Worm (Caenorhabditis elegans) whole organism, young adult: ENCODE measurements around the gene B0228.8.

Source experiments
- B0019.2 ChIP-seq: fragments of 200-800 bp; sonication (Bioruptor generic); conservative IDR thresholded peaks from 2 replicates; pipeline ENCODE4 v1.3.6; 2022; ENCODE audit warnings: missing genetic modification reagents, missing genetic modification characterization, missing compliant biosample characterization
- B0035.1 ChIP-seq: sonication (generic microtip); optimal IDR thresholded peaks from 2 replicates; lab custom pipeline; 2016; ENCODE audit warnings: missing genetic modification characterization, mild to moderate bottlenecking, missing compliant biosample characterization, missing genotype, missing genetic modification reagents
- F10E7.11 ChIP-seq: sonication (generic microtip); optimal IDR thresholded peaks from 2 replicates; lab custom pipeline; 2017; ENCODE audit warnings: mild to moderate bottlenecking, missing genetic modification characterization, moderate library complexity, missing compliant biosample characterization
- F39B2.1 ChIP-seq: fragments of 200-800 bp; sonication (Bioruptor generic); IDR thresholded peaks from 2 replicates; pipeline ENCODE4 v1.3.6; 2022; ENCODE audit warnings: missing genetic modification reagents, missing genetic modification characterization, missing compliant biosample characterization
- F52B5.7 ChIP-seq: sonication (generic microtip); optimal IDR thresholded peaks from 2 replicates; lab custom pipeline; 2016; ENCODE audit warnings: mild to moderate bottlenecking, missing genetic modification characterization, missing compliant biosample characterization
- F57A8.1 ChIP-seq: fragments of 200-800 bp; sonication (Bioruptor generic); optimal IDR thresholded peaks from 2 replicates; lab custom pipeline; 2018; ENCODE audit warnings: mild to moderate bottlenecking, missing genetic modification characterization, moderate library complexity, missing compliant biosample characterization
- K12H6.12 ChIP-seq: fragments of 200-800 bp; sonication (Bioruptor generic); optimal IDR thresholded peaks from 2 replicates; lab custom pipeline; 2018; ENCODE audit warnings: mild to moderate bottlenecking, missing genetic modification characterization, missing compliant biosample characterization
- T07F8.4 ChIP-seq: sonication (generic microtip); optimal IDR thresholded peaks from 2 replicates; lab custom pipeline; 2016; ENCODE audit warnings: mild to moderate bottlenecking, missing genetic modification characterization, moderate library complexity, missing compliant biosample characterization
- T26A5.8 ChIP-seq: sonication (generic microtip); optimal IDR thresholded peaks from 2 replicates; lab custom pipeline; 2016; ENCODE audit warnings: missing genetic modification characterization, missing compliant biosample characterization
- Y53G8AR.9 ChIP-seq: fragments of 200-800 bp; sonication (Bioruptor generic); conservative IDR thresholded peaks from 2 replicates; pipeline ENCODE4 v1.3.6; 2022; ENCODE audit warnings: missing genetic modification reagents, missing genetic modification characterization, missing compliant biosample characterization
- Y67H2A.10 ChIP-seq: fragments of 200-800 bp; sonication (Bioruptor generic); conservative IDR thresholded peaks from 2 replicates; pipeline ENCODE4 v1.3.6; 2022; ENCODE audit warnings: missing genetic modification reagents, missing genetic modification characterization, missing compliant biosample characterization
- Y79H2A.3 ChIP-seq: fragments of 200-800 bp; sonication (Bioruptor generic); conservative IDR thresholded peaks from 2 replicates; pipeline ENCODE4 v1.3.6; 2022; ENCODE audit warnings: missing genetic modification reagents, missing genetic modification characterization, missing compliant biosample characterization
- ZK185.1 ChIP-seq: sonication (generic microtip); optimal IDR thresholded peaks from 2 replicates; lab custom pipeline; 2016; ENCODE audit warnings: mild to moderate bottlenecking, missing genetic modification characterization, missing compliant biosample characterization; ENCODE audit not compliant: poor library complexity, severe bottlenecking
- aptf-3 ChIP-seq: fragments of 200-800 bp; sonication (Bioruptor generic); IDR thresholded peaks from 2 replicates; pipeline ENCODE4 v1.3.6; 2022; ENCODE audit warnings: missing genetic modification characterization, missing compliant biosample characterization
- atf-7 ChIP-seq: sonication (generic microtip); optimal IDR thresholded peaks from 2 replicates; lab custom pipeline; 2017; ENCODE audit warnings: mild to moderate bottlenecking, missing genetic modification characterization, missing compliant biosample characterization
- attf-6 ChIP-seq: fragments of 200-800 bp; sonication (Bioruptor generic); IDR thresholded peaks from 2 replicates; pipeline ENCODE4 v1.3.6; 2022; ENCODE audit warnings: missing genetic modification reagents, missing genetic modification characterization, missing compliant biosample characterization
- ceh-40 ChIP-seq: fragments of 200-800 bp; sonication (Bioruptor generic); IDR thresholded peaks from 2 replicates; pipeline ENCODE4 v1.3.6; 2022; ENCODE audit warnings: missing genetic modification characterization, missing compliant biosample characterization
- ceh-79 ChIP-seq: sonication (generic microtip); optimal IDR thresholded peaks from 2 replicates; lab custom pipeline; 2017; ENCODE audit warnings: mild to moderate bottlenecking, missing genetic modification characterization, missing compliant biosample characterization
- ceh-91 ChIP-seq: fragments of 200-800 bp; sonication (Bioruptor generic); IDR thresholded peaks from 2 replicates; pipeline ENCODE4 v1.3.6; 2022; ENCODE audit warnings: missing genetic modification reagents, missing genetic modification characterization, missing compliant biosample characterization
- dpff-1 ChIP-seq: sonication (generic microtip); optimal IDR thresholded peaks from 2 replicates; lab custom pipeline; 2017; ENCODE audit warnings: mild to moderate bottlenecking, missing genetic modification characterization, missing compliant biosample characterization
- egl-18 ChIP-seq: fragments of 200-800 bp; sonication (Bioruptor generic); IDR thresholded peaks from 2 replicates; pipeline ENCODE4 v1.3.6; 2022; ENCODE audit warnings: missing genetic modification reagents, missing genetic modification characterization, missing compliant biosample characterization
- him-1 ChIP-seq: sonication (generic microtip); optimal IDR thresholded peaks from 2 replicates; lab custom pipeline; 2016; ENCODE audit warnings: missing genotype, missing genetic modification reagents, missing genetic modification characterization, missing compliant biosample characterization
- hmg-20 ChIP-seq: fragments of 200-800 bp; sonication (Bioruptor generic); IDR thresholded peaks from 2 replicates; pipeline ENCODE4 v1.3.6; 2022; ENCODE audit warnings: missing genetic modification reagents, missing genetic modification characterization, missing compliant biosample characterization
- lsl-1 ChIP-seq: fragments of 200-800 bp; sonication (Bioruptor generic); optimal IDR thresholded peaks from 2 replicates; lab custom pipeline; 2018; ENCODE audit warnings: mild to moderate bottlenecking, missing genetic modification characterization, moderate library complexity, missing compliant biosample characterization
- mcd-1 ChIP-seq: fragments of 200-800 bp; sonication (Bioruptor generic); IDR thresholded peaks from 2 replicates; pipeline ENCODE4 v1.3.6; 2022; ENCODE audit warnings: missing genetic modification reagents, missing genetic modification characterization, missing compliant biosample characterization
- mxl-1 ChIP-seq: sonication (generic microtip); optimal IDR thresholded peaks from 2 replicates; lab custom pipeline; 2016; ENCODE audit warnings: missing genetic modification characterization, missing compliant biosample characterization
- nhr-179 ChIP-seq: sonication (generic microtip); optimal IDR thresholded peaks from 2 replicates; lab custom pipeline; 2016; ENCODE audit warnings: mild to moderate bottlenecking, missing genetic modification characterization, missing compliant biosample characterization
- nhr-80 ChIP-seq: sonication (generic microtip); optimal IDR thresholded peaks from 2 replicates; lab custom pipeline; 2016; ENCODE audit warnings: missing genetic modification characterization, missing compliant biosample characterization
- repo-1 ChIP-seq: sonication (generic microtip); optimal IDR thresholded peaks from 2 replicates; lab custom pipeline; 2017; ENCODE audit warnings: mild to moderate bottlenecking, missing genetic modification characterization, missing compliant biosample characterization
- snpc-1.1 ChIP-seq: sonication (generic microtip); optimal IDR thresholded peaks from 2 replicates; lab custom pipeline; 2017; ENCODE audit warnings: missing genetic modification characterization, mild to moderate bottlenecking, missing compliant biosample characterization, antibody characterized with exemption, moderate library complexity, missing genotype, missing genetic modification reagents; ENCODE audit not compliant: insufficient read depth
- snpc-3.4 ChIP-seq: sonication (generic microtip); optimal IDR thresholded peaks from 2 replicates; lab custom pipeline; 2017; ENCODE audit warnings: missing genetic modification characterization, mild to moderate bottlenecking, missing compliant biosample characterization, antibody characterized with exemption, moderate library complexity, missing genotype, missing genetic modification reagents
- sptf-2 ChIP-seq: fragments of 200-800 bp; sonication (Bioruptor generic); optimal IDR thresholded peaks from 2 replicates; lab custom pipeline; 2018; ENCODE audit warnings: mild to moderate bottlenecking, missing genetic modification characterization, missing compliant biosample characterization
- unc-62 ChIP-seq: fragments of 150-350 bp; optimal IDR thresholded peaks from 2 replicates; lab custom pipeline; 2014; ENCODE audit warnings: missing biosample characterization, missing genetic modification reagents, missing genetic modification characterization
- xnd-1 ChIP-seq: sonication (generic microtip); optimal IDR thresholded peaks from 2 replicates; lab custom pipeline; 2016; ENCODE audit warnings: missing genotype, missing genetic modification reagents, missing genetic modification characterization, missing compliant biosample characterization
- ztf-18 ChIP-seq: sonication (generic microtip); optimal IDR thresholded peaks from 2 replicates; lab custom pipeline; 2016; ENCODE audit warnings: missing genotype, mild to moderate bottlenecking, missing genetic modification characterization, missing compliant biosample characterization

B0228.8 gene

ce11 chrII:7803174-7803573 lies 41.8 kb upstream of the B0228.8 start:
- TF ChIP-seq Y79H2A.3 (GFP tag; lab: Robert Waterston, UW): no peak
- no peak for TF ChIP-seq xnd-1 (tag; lab: Kevin White, UChicago)
- no peak for TF ChIP-seq Y53G8AR.9 (GFP tag; lab: Robert Waterston, UW)
- no peak for TF ChIP-seq T07F8.4
- no peak for TF ChIP-seq ZK185.1 (tag; lab: Kevin White, UChicago)
- TF ChIP-seq ceh-91 (GFP tag; lab: Robert Waterston, UW): no peak
- TF ChIP-seq F10E7.11 (tag; lab: Kevin White, UChicago): no peak
- no peak for TF ChIP-seq unc-62
- TF ChIP-seq lsl-1 (GFP tag; lab: Kevin White, UChicago): no peak
- TF ChIP-seq hmg-20 (GFP tag; lab: Robert Waterston, UW): no peak
- no peak for TF ChIP-seq snpc-3.4 (tag; lab: Kevin White, UChicago)
- TF ChIP-seq T26A5.8 (tag; lab: Kevin White, UChicago): no peak

- TF ChIP-seq ztf-18 (no peak), F39B2.1 (no peak), ceh-91 (GFP tag; lab: Robert Waterston, UW) (no peak), atf-7 (tag; lab: Kevin White, UChicago) (no peak), B0035.1 (tag; lab: Kevin White, UChicago) (no peak), dpff-1 (tag; lab: Kevin White, UChicago) (no peak), F57A8.1 (GFP tag; lab: Kevin White, UChicago) (no peak), snpc-1.1 (tag; lab: Kevin White, UChicago) (no peak), mxl-1 (tag; lab: Kevin White, UChicago) (no peak), aptf-3 (GFP tag; lab: Robert Waterston, UW) (no peak), ceh-40 (no peak), sptf-2 (no peak), repo-1 (tag; lab: Kevin White, UChicago) (no peak)
These were observed 40.6 kb upstream of the B0228.8 start for ce11 chrII:7801899-7802298.

- TF ChIP-seq nhr-80 (tag; lab: Kevin White, UChicago) (peak; percentile 57), Y67H2A.10 (GFP tag; lab: Robert Waterston, UW) (no peak)
These were observed 39.9 kb upstream of the B0228.8 start for ce11 chrII:7801255-7801654.

- TF ChIP-seq K12H6.12 (tag; lab: Kevin White, UChicago): no peak
- no peak for TF ChIP-seq nhr-179 (tag; lab: Kevin White, UChicago)
- TF ChIP-seq ZK185.1 (tag; lab: Kevin White, UChicago): no peak
- TF ChIP-seq, all 124 proteins: peak for 0
These were observed 34.0 kb upstream of the B0228.8 start for ce11 chrII:7795299-7795698.

- TF ChIP-seq B0019.2 (GFP tag; lab: Robert Waterston, UW) (no peak), ceh-79 (tag; lab: Kevin White, UChicago) (no peak), mcd-1 (GFP tag; lab: Robert Waterston, UW) (no peak), attf-6 (no peak), Y53G8AR.9 (GFP tag; lab: Robert Waterston, UW) (no peak), ceh-40 (no peak), egl-18 (GFP tag; lab: Robert Waterston, UW) (no peak), him-1 (no peak), F52B5.7 (no peak), nhr-179 (tag; lab: Kevin White, UChicago) (no peak)
These were observed 32.9 kb upstream of the B0228.8 start, which contains the start of gene glr-4 for ce11 chrII:7794222-7794621. Gene glr-4, minus strand, starts transcription at chrII:7794322.
